Worm (Caenorhabditis elegans) whole organism, young adult: ENCODE results near the gene taf-11.3.
A peak's percentile ranks its signal among the peaks of the same experiment; 100 is the strongest.

Experiments
- B0035.1 ChIP-seq: sonication (generic microtip); optimal IDR thresholded peaks from 2 replicates; lab custom pipeline; 2016; ENCODE audit warnings: missing genetic modification characterization, mild to moderate bottlenecking, missing compliant biosample characterization, missing genotype, missing genetic modification reagents
- C06A6.2 ChIP-seq: fragments of 200-800 bp; sonication (Bioruptor generic); conservative IDR thresholded peaks from 2 replicates; pipeline ENCODE4 v1.3.6; 2022; ENCODE audit warnings: missing genetic modification characterization, missing compliant biosample characterization
- F22D6.2 ChIP-seq: sonication (generic microtip); optimal IDR thresholded peaks from 2 replicates; lab custom pipeline; 2016; ENCODE audit warnings: mild to moderate bottlenecking, missing genetic modification characterization, missing compliant biosample characterization
- F23B12.7 ChIP-seq: sonication (generic microtip); optimal IDR thresholded peaks from 2 replicates; lab custom pipeline; 2017; ENCODE audit warnings: missing genetic modification characterization, mild to moderate bottlenecking, missing compliant biosample characterization, antibody characterized with exemption, moderate library complexity; ENCODE audit not compliant: insufficient read depth
- F55B11.4 ChIP-seq: sonication (generic microtip); optimal IDR thresholded peaks from 2 replicates; lab custom pipeline; 2016; ENCODE audit warnings: missing compliant biosample characterization, missing genetic modification characterization, borderline replicate concordance; ENCODE audit not compliant: insufficient read depth
- Y53G8AR.9 ChIP-seq: fragments of 200-800 bp; sonication (Bioruptor generic); conservative IDR thresholded peaks from 2 replicates; pipeline ENCODE4 v1.3.6; 2022; ENCODE audit warnings: missing genetic modification reagents, missing genetic modification characterization, missing compliant biosample characterization
- Y79H2A.3 ChIP-seq: fragments of 200-800 bp; sonication (Bioruptor generic); conservative IDR thresholded peaks from 2 replicates; pipeline ENCODE4 v1.3.6; 2022; ENCODE audit warnings: missing genetic modification reagents, missing genetic modification characterization, missing compliant biosample characterization
- ZK185.1 ChIP-seq: sonication (generic microtip); optimal IDR thresholded peaks from 2 replicates; lab custom pipeline; 2016; ENCODE audit warnings: mild to moderate bottlenecking, missing genetic modification characterization, missing compliant biosample characterization; ENCODE audit not compliant: poor library complexity, severe bottlenecking
- aptf-2 ChIP-seq: fragments of 200-800 bp; sonication (Bioruptor generic); conservative IDR thresholded peaks from 2 replicates; pipeline ENCODE4 v1.3.6; 2022; ENCODE audit warnings: missing genetic modification reagents, missing genetic modification characterization, missing compliant biosample characterization
- aptf-3 ChIP-seq: fragments of 200-800 bp; sonication (Bioruptor generic); IDR thresholded peaks from 2 replicates; pipeline ENCODE4 v1.3.6; 2022; ENCODE audit warnings: missing genetic modification characterization, missing compliant biosample characterization
- athp-1 ChIP-seq: sonication (generic microtip); optimal IDR thresholded peaks from 2 replicates; lab custom pipeline; 2017; ENCODE audit warnings: mild to moderate bottlenecking, missing genetic modification characterization, missing compliant biosample characterization
- attf-3 ChIP-seq: fragments of 200-800 bp; sonication (Bioruptor generic); conservative IDR thresholded peaks from 2 replicates; pipeline ENCODE4 v1.3.6; 2022; ENCODE audit warnings: missing genetic modification reagents, missing genetic modification characterization, missing compliant biosample characterization
- ccch-3 ChIP-seq: fragments of 200-800 bp; sonication (Bioruptor generic); optimal IDR thresholded peaks from 2 replicates; lab custom pipeline; 2018; ENCODE audit warnings: mild to moderate bottlenecking, missing genetic modification characterization, missing compliant biosample characterization
- cebp-1 ChIP-seq, 2 experiments: fragments of 200-800 bp in 1 of 2; sonication (Bioruptor generic) in 1 of 2; sonication (generic microtip) in 1 of 2; IDR thresholded peaks in 1 of 2; optimal IDR thresholded peaks in 1 of 2; 2 replicates each; pipeline versions ENCODE4 v1.3.6 to Lab custom; 2017 to 2022; ENCODE audit warnings: missing compliant biosample characterization in 2 of 2, missing genetic modification characterization in 2 of 2, mild to moderate bottlenecking in 1 of 2, missing genetic modification reagents in 1 of 2, moderate library complexity in 1 of 2
- ceh-100 ChIP-seq: fragments of 200-800 bp; sonication (Bioruptor generic); IDR thresholded peaks from 2 replicates; pipeline ENCODE4 v1.3.6; 2022; ENCODE audit warnings: missing genetic modification reagents, missing genetic modification characterization, missing compliant biosample characterization
- ceh-58 ChIP-seq: fragments of 200-800 bp; sonication (Bioruptor generic); IDR thresholded peaks from 2 replicates; pipeline ENCODE4 v1.3.6; 2022; ENCODE audit warnings: missing genetic modification characterization, missing compliant biosample characterization
- ceh-79 ChIP-seq: sonication (generic microtip); optimal IDR thresholded peaks from 2 replicates; lab custom pipeline; 2017; ENCODE audit warnings: mild to moderate bottlenecking, missing genetic modification characterization, missing compliant biosample characterization
- dox-1 ChIP-seq: fragments of 200-800 bp; sonication (Bioruptor generic); IDR thresholded peaks from 2 replicates; pipeline ENCODE4 v1.3.6; 2022; ENCODE audit warnings: missing genetic modification reagents, missing genetic modification characterization, missing compliant biosample characterization
- dpff-1 ChIP-seq: sonication (generic microtip); optimal IDR thresholded peaks from 2 replicates; lab custom pipeline; 2017; ENCODE audit warnings: mild to moderate bottlenecking, missing genetic modification characterization, missing compliant biosample characterization
- dpl-1 ChIP-seq: fragments of 150-350 bp; optimal IDR thresholded peaks from 2 replicates; lab custom pipeline; 2014; ENCODE audit warnings: missing biosample characterization, missing genetic modification reagents, missing genetic modification characterization
- efl-1 ChIP-seq: fragments of 150-350 bp; optimal IDR thresholded peaks from 2 replicates; lab custom pipeline; 2014; ENCODE audit warnings: missing biosample characterization, missing genetic modification reagents, missing genetic modification characterization
- egrh-3 ChIP-seq: fragments of 200-800 bp; sonication (Bioruptor generic); IDR thresholded peaks from 2 replicates; pipeline ENCODE4 v1.3.6; 2022; ENCODE audit warnings: missing genetic modification reagents, missing genetic modification characterization, missing compliant biosample characterization
- hlh-12 ChIP-seq: sonication (generic microtip); optimal IDR thresholded peaks from 2 replicates; lab custom pipeline; 2016; ENCODE audit warnings: missing genetic modification characterization, missing compliant biosample characterization
- hsf-1 ChIP-seq: fragments of 200-800 bp; sonication (Bioruptor generic); IDR thresholded peaks from 2 replicates; pipeline ENCODE4 v1.3.6; 2022; ENCODE audit warnings: missing genetic modification reagents, missing genetic modification characterization, missing compliant biosample characterization
- lag-1 ChIP-seq: fragments of 200-800 bp; sonication (Bioruptor generic); IDR thresholded peaks from 2 replicates; pipeline ENCODE4 v1.3.6; 2022; ENCODE audit warnings: missing genetic modification reagents, missing genetic modification characterization, missing compliant biosample characterization
- let-607 ChIP-seq, 2 experiments: fragments of 200-800 bp in 1 of 2; sonication (Bioruptor generic) in 1 of 2; sonication (generic microtip) in 1 of 2; optimal IDR thresholded peaks; 2 replicates each; lab custom pipeline; 2016 to 2018; ENCODE audit warnings: mild to moderate bottlenecking in 2 of 2, missing compliant biosample characterization in 2 of 2, missing genetic modification characterization in 2 of 2, moderate library complexity in 2 of 2, missing genotype in 1 of 2
- lin-35 ChIP-seq, 3 experiments: fragments of 150-350 bp in 2 of 3; sonication (generic microtip) in 1 of 3; optimal IDR thresholded peaks; 2 replicates each; lab custom pipeline; 2014 to 2018; ENCODE audit warnings: missing biosample characterization in 3 of 3, missing genetic modification characterization in 3 of 3, missing genetic modification reagents in 3 of 3
- lin-54 ChIP-seq: fragments of 200-800 bp; sonication (Bioruptor generic); optimal IDR thresholded peaks from 2 replicates; lab custom pipeline; 2018; ENCODE audit warnings: mild to moderate bottlenecking, missing genetic modification characterization, missing compliant biosample characterization
- lir-1 ChIP-seq: fragments of 200-800 bp; sonication (Bioruptor generic); conservative IDR thresholded peaks from 2 replicates; pipeline ENCODE4 v1.3.6; 2022; ENCODE audit warnings: missing genetic modification reagents, missing genetic modification characterization, missing compliant biosample characterization
- lsl-1 ChIP-seq: fragments of 200-800 bp; sonication (Bioruptor generic); optimal IDR thresholded peaks from 2 replicates; lab custom pipeline; 2018; ENCODE audit warnings: mild to moderate bottlenecking, missing genetic modification characterization, moderate library complexity, missing compliant biosample characterization
- madf-3 ChIP-seq: fragments of 200-800 bp; sonication (Bioruptor generic); IDR thresholded peaks from 2 replicates; pipeline ENCODE4 v1.3.6; 2022; ENCODE audit warnings: missing genetic modification reagents, missing genetic modification characterization, missing compliant biosample characterization
- madf-8 ChIP-seq: fragments of 200-800 bp; sonication (Bioruptor generic); conservative IDR thresholded peaks from 2 replicates; pipeline ENCODE4 v1.3.6; 2022; ENCODE audit warnings: missing genetic modification reagents, missing genetic modification characterization, missing compliant biosample characterization
- mxl-1 ChIP-seq: sonication (generic microtip); optimal IDR thresholded peaks from 2 replicates; lab custom pipeline; 2016; ENCODE audit warnings: missing genetic modification characterization, missing compliant biosample characterization
- nhr-120 ChIP-seq: fragments of 200-800 bp; sonication (Bioruptor generic); IDR thresholded peaks from 2 replicates; pipeline ENCODE4 v1.3.6; 2022; ENCODE audit warnings: missing genetic modification characterization, missing compliant biosample characterization
- nhr-27 ChIP-seq: fragments of 200-800 bp; sonication (Bioruptor generic); optimal IDR thresholded peaks from 2 replicates; lab custom pipeline; 2018; ENCODE audit warnings: mild to moderate bottlenecking, missing genetic modification characterization, moderate library complexity, missing compliant biosample characterization
- nhr-80 ChIP-seq: sonication (generic microtip); optimal IDR thresholded peaks from 2 replicates; lab custom pipeline; 2016; ENCODE audit warnings: missing genetic modification characterization, missing compliant biosample characterization
- pbrm-1 ChIP-seq: fragments of 200-800 bp; sonication (Bioruptor generic); IDR thresholded peaks from 2 replicates; pipeline ENCODE4 v1.3.6; 2022; ENCODE audit warnings: missing genetic modification reagents, missing genetic modification characterization, missing compliant biosample characterization
- rcor-1 ChIP-seq: fragments of 200-800 bp; sonication (Bioruptor generic); IDR thresholded peaks from 2 replicates; pipeline ENCODE4 v1.3.6; 2022; ENCODE audit warnings: missing genetic modification reagents, missing genetic modification characterization, missing compliant biosample characterization
- sea-2 ChIP-seq: fragments of 200-800 bp; sonication (Bioruptor generic); IDR thresholded peaks from 2 replicates; pipeline ENCODE4 v1.3.6; 2022; ENCODE audit warnings: missing genetic modification characterization, missing compliant biosample characterization
- snpc-1.1 ChIP-seq: sonication (generic microtip); optimal IDR thresholded peaks from 2 replicates; lab custom pipeline; 2017; ENCODE audit warnings: missing genetic modification characterization, mild to moderate bottlenecking, missing compliant biosample characterization, antibody characterized with exemption, moderate library complexity, missing genotype, missing genetic modification reagents; ENCODE audit not compliant: insufficient read depth
- snpc-3.4 ChIP-seq: sonication (generic microtip); optimal IDR thresholded peaks from 2 replicates; lab custom pipeline; 2017; ENCODE audit warnings: missing genetic modification characterization, mild to moderate bottlenecking, missing compliant biosample characterization, antibody characterized with exemption, moderate library complexity, missing genotype, missing genetic modification reagents
- somi-1 ChIP-seq: fragments of 200-800 bp; sonication (Bioruptor generic); optimal IDR thresholded peaks from 2 replicates; lab custom pipeline; 2018; ENCODE audit warnings: mild to moderate bottlenecking, missing genetic modification characterization, missing compliant biosample characterization
- sptf-2 ChIP-seq: fragments of 200-800 bp; sonication (Bioruptor generic); optimal IDR thresholded peaks from 2 replicates; lab custom pipeline; 2018; ENCODE audit warnings: mild to moderate bottlenecking, missing genetic modification characterization, missing compliant biosample characterization
- tlf-1 ChIP-seq: fragments of 200-800 bp; sonication (Bioruptor generic); optimal IDR thresholded peaks from 2 replicates; lab custom pipeline; 2018; ENCODE audit warnings: mild to moderate bottlenecking, missing genetic modification characterization, missing compliant biosample characterization
- unc-62 ChIP-seq: fragments of 150-350 bp; optimal IDR thresholded peaks from 2 replicates; lab custom pipeline; 2014; ENCODE audit warnings: missing biosample characterization, missing genetic modification reagents, missing genetic modification characterization
- zfh-2 ChIP-seq: fragments of 200-800 bp; sonication (Bioruptor generic); conservative IDR thresholded peaks from 2 replicates; pipeline ENCODE4 v1.3.6; 2022; ENCODE audit warnings: missing genetic modification reagents, missing genetic modification characterization, missing compliant biosample characterization
- ztf-26 ChIP-seq: sonication (generic microtip); optimal IDR thresholded peaks from 2 replicates; lab custom pipeline; 2017; ENCODE audit warnings: missing genetic modification characterization, missing compliant biosample characterization
- ztf-28 ChIP-seq: fragments of 200-800 bp; sonication (Bioruptor generic); IDR thresholded peaks from 2 replicates; pipeline ENCODE4 v1.3.6; 2022; ENCODE audit warnings: missing genetic modification reagents, missing genetic modification characterization, missing compliant biosample characterization

taf-11.3 gene

ce11 chrIII:10537558-10537957 lies 32.5 kb upstream of the taf-11.3 start (continued):
- TF ChIP-seq ztf-26, result peak; percentile 62
- TF ChIP-seq dox-1 (GFP tag; lab: Robert Waterston, UW), result peak; percentile 17; the same call in 1 of the 2 replicates
- no peak for TF ChIP-seq lag-1
- no peak for TF ChIP-seq lin-35 (GFP tag; optimal IDR thresholded peaks at IDR 0.05; lab: Kevin White, UChicago)
- TF ChIP-seq madf-8 (GFP tag; lab: Robert Waterston, UW), result no peak
- TF ChIP-seq sea-2, result no peak
- TF ChIP-seq ztf-28 (GFP tag; lab: Robert Waterston, UW), result no peak
- no peak for TF ChIP-seq attf-3 (GFP tag; lab: Robert Waterston, UW)
- no peak for TF ChIP-seq lir-1 (GFP tag; lab: Robert Waterston, UW)
- TF ChIP-seq zfh-2 (GFP tag; lab: Robert Waterston, UW), result no peak
- TF ChIP-seq rcor-1 (GFP tag; lab: Robert Waterston, UW), result no peak
- no peak for TF ChIP-seq lin-54 (GFP tag; lab: Kevin White, UChicago)
- no peak for TF ChIP-seq snpc-3.4 (tag; lab: Kevin White, UChicago)
- no peak for TF ChIP-seq dpl-1 (GFP tag; lab: Kevin White, UChicago)
- TF ChIP-seq nhr-27 (tag; lab: Kevin White, UChicago), result no peak
- no peak for TF ChIP-seq C06A6.2 (GFP tag; lab: Robert Waterston, UW)
- no peak for TF ChIP-seq lsl-1
- no peak for TF ChIP-seq ZK185.1 (tag; lab: Kevin White, UChicago)
- TF ChIP-seq let-607 (tag; optimal IDR thresholded peaks at IDR 0.05; lab: Kevin White, UChicago), result no peak
- TF ChIP-seq dpff-1 (tag; lab: Kevin White, UChicago), result no peak
- peak; percentile 10 for TF ChIP-seq nhr-80 (tag; lab: Kevin White, UChicago)
- TF ChIP-seq aptf-3 (GFP tag; lab: Robert Waterston, UW), result no peak
- TF ChIP-seq snpc-1.1, result no peak
- TF ChIP-seq ceh-58 (GFP tag; lab: Robert Waterston, UW), result no peak
- 0 out of 2 replicates have a peak, but pooled peaks have one; percentile 14 for TF ChIP-seq pbrm-1
- no peak for TF ChIP-seq ceh-100 (GFP tag; lab: Robert Waterston, UW)
- no peak for TF ChIP-seq F22D6.2 (tag; lab: Kevin White, UChicago)
- no peak for TF ChIP-seq madf-3 (GFP tag; lab: Robert Waterston, UW)
- TF ChIP-seq nhr-120, result 0 out of 2 replicates have a peak, but pooled peaks have one; percentile 55
- TF ChIP-seq F55B11.4 (tag; lab: Kevin White, UChicago), result no peak
- no peak for TF ChIP-seq egrh-3 (GFP tag; lab: Robert Waterston, UW)
- TF ChIP-seq hlh-12, result no peak
- 0 out of 2 replicates have a peak, but pooled peaks have one; percentile 51 for TF ChIP-seq Y53G8AR.9 (GFP tag; lab: Robert Waterston, UW)
- TF ChIP-seq aptf-2 (GFP tag; lab: Robert Waterston, UW), result no peak
- no peak for TF ChIP-seq ccch-3 (GFP tag; lab: Kevin White, UChicago)
- no peak for TF ChIP-seq cebp-1 (GFP tag; IDR thresholded peaks at IDR 0.05; lab: Robert Waterston, UW)
- TF ChIP-seq cebp-1 (tag; optimal IDR thresholded peaks at IDR 0.05; lab: Kevin White, UChicago), result peak; percentile 37
- TF ChIP-seq B0035.1 (tag; lab: Kevin White, UChicago), result no peak
- no peak for TF ChIP-seq unc-62
- no peak for TF ChIP-seq somi-1
- TF ChIP-seq hsf-1, result no peak
- no peak for TF ChIP-seq efl-1
- TF ChIP-seq ceh-79, result no peak
- peak; percentile 9 for TF ChIP-seq tlf-1 (GFP tag; lab: Kevin White, UChicago)
- no peak for TF ChIP-seq mxl-1
- no peak for TF ChIP-seq Y79H2A.3 (GFP tag; lab: Robert Waterston, UW)
- no peak for TF ChIP-seq sptf-2 (GFP tag; lab: Kevin White, UChicago)
- no peak for TF ChIP-seq athp-1 (tag; lab: Kevin White, UChicago)
- TF ChIP-seq F23B12.7 (tag; lab: Kevin White, UChicago), result no peak
